Worm (Caenorhabditis elegans): ENCODE results near the gene pqn-41.

DNA sequence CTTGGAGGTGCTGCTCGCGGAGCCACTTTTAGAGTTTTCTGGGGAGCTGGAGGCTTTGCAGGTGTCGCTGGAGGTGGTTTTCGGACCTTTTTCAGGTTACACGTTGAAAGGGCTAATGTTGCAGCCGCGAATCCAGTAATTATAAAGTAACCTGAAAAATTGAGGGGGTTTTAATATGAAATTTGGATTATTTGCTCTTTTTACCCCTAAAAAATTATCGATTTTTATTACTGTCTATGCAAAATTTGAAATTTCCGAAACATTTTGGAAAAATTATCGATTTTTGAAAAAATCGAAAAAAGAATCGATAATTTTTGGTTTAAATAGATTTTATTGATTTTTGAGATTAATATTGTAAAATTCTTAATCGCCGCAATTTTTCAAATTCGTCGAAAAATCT, 12.4 kb upstream of the pqn-41 start:
- no peak for TF ChIP-seq med-1 (GFP tag; optimal IDR thresholded peaks at IDR 0.05; ENCODE audit: insufficient read depth)
- no peak for TF ChIP-seq ref-1 (GFP tag; conservative IDR thresholded peaks at IDR 0.05)
